Worm (Caenorhabditis elegans) whole organism, L1 larva: ENCODE data around the gene F17E9.18.
A peak's percentile ranks its signal among the peaks of the same experiment; 100 is the strongest.

Experiments used
- C16A3.4 ChIP-seq: fragments of 150-350 bp; optimal IDR thresholded peaks from 2 replicates; lab custom pipeline; 2014; ENCODE audit warnings: missing biosample characterization, missing genetic modification characterization
- alr-1 ChIP-seq: fragments of 200-800 bp; sonication (Bioruptor generic); optimal IDR thresholded peaks from 2 replicates; lab custom pipeline; 2018; ENCODE audit warnings: borderline replicate concordance, mild to moderate bottlenecking, missing genetic modification characterization, missing compliant biosample characterization
- aly-2 ChIP-seq: fragments of 150-350 bp; optimal IDR thresholded peaks from 2 replicates; lab custom pipeline; 2014; ENCODE audit warnings: missing biosample characterization, missing genetic modification characterization
- blmp-1 ChIP-seq: fragments of 150-350 bp; optimal IDR thresholded peaks from 2 replicates; lab custom pipeline; 2014; ENCODE audit warnings: missing biosample characterization, missing genetic modification characterization
- ceh-90 ChIP-seq: sonication (generic microtip); optimal IDR thresholded peaks from 2 replicates; lab custom pipeline; 2016; ENCODE audit warnings: missing genetic modification characterization, missing compliant biosample characterization
- dsc-1 ChIP-seq: sonication (generic microtip); optimal IDR thresholded peaks from 2 replicates; lab custom pipeline; 2016; ENCODE audit warnings: mild to moderate bottlenecking, missing genetic modification characterization, missing compliant biosample characterization
- efl-1 ChIP-seq, 4 experiments: fragments of 150-350 bp; optimal IDR thresholded peaks in 3 of 4; peaks in 1 of 4; 1 replicate in 1 of 4; 2 replicates in 3 of 4; lab custom pipeline; 2014; ENCODE audit warnings: missing biosample characterization in 2 of 4, missing genetic modification characterization in 2 of 4, missing genetic modification reagents in 2 of 4
- efl-3 ChIP-seq: fragments of 200-800 bp; sonication (Bioruptor generic); optimal IDR thresholded peaks from 2 replicates; lab custom pipeline; 2018; ENCODE audit warnings: mild to moderate bottlenecking, missing genetic modification characterization, missing compliant biosample characterization
- egl-13 ChIP-seq: sonication (generic microtip); optimal IDR thresholded peaks from 2 replicates; lab custom pipeline; 2016; ENCODE audit warnings: missing genotype, missing genetic modification reagents, missing genetic modification characterization, missing compliant biosample characterization
- egl-27 ChIP-seq, 2 experiments: fragments of 150-350 bp in 1 of 2; sonication (generic microtip); optimal IDR thresholded peaks; 3 replicates each; lab custom pipeline; 2017 to 2018; ENCODE audit warnings: missing biosample characterization in 2 of 2, missing genetic modification characterization in 2 of 2, missing genetic modification reagents in 2 of 2
- elt-2 ChIP-seq: sonication (generic microtip); optimal IDR thresholded peaks from 2 replicates; lab custom pipeline; 2016; ENCODE audit warnings: missing genetic modification characterization, mild to moderate bottlenecking, inconsistent platforms, missing compliant biosample characterization, missing genetic modification reagents
- elt-3 ChIP-seq, 6 experiments: fragments of 150-350 bp in 1 of 6; sonication (generic microtip); optimal IDR thresholded peaks; 2 replicates each; lab custom pipeline; 2017 to 2018; ENCODE audit warnings: missing biosample characterization in 6 of 6, missing genetic modification characterization in 6 of 6, inconsistent platforms in 1 of 6
- fkh-10 ChIP-seq: sonication (generic microtip); optimal IDR thresholded peaks from 2 replicates; lab custom pipeline; 2017; ENCODE audit warnings: missing biosample characterization, missing genetic modification reagents, missing genetic modification characterization
- fkh-4 ChIP-seq: sonication (generic microtip); optimal IDR thresholded peaks from 2 replicates; lab custom pipeline; 2016; ENCODE audit warnings: missing compliant biosample characterization, missing genetic modification characterization, borderline replicate concordance
- fkh-8 ChIP-seq: sonication (generic microtip); optimal IDR thresholded peaks from 2 replicates; lab custom pipeline; 2016; ENCODE audit warnings: mild to moderate bottlenecking, missing genetic modification characterization, missing compliant biosample characterization
- fos-1 ChIP-seq: fragments of 150-350 bp; optimal IDR thresholded peaks from 2 replicates; lab custom pipeline; 2014; ENCODE audit warnings: missing biosample characterization, missing genetic modification characterization
- grh-1 ChIP-seq: fragments of 200-800 bp; sonication (Bioruptor generic); IDR thresholded peaks from 2 replicates; pipeline ENCODE4 v1.3.6; 2022; ENCODE audit warnings: missing genetic modification reagents, missing genetic modification characterization, missing compliant biosample characterization
- hlh-4 ChIP-seq: sonication (generic microtip); optimal IDR thresholded peaks from 2 replicates; lab custom pipeline; 2016; ENCODE audit warnings: mild to moderate bottlenecking, missing genetic modification characterization, missing compliant biosample characterization
- hpl-2 ChIP-seq: fragments of 150-350 bp; optimal IDR thresholded peaks from 2 replicates; lab custom pipeline; 2014; ENCODE audit warnings: missing biosample characterization, missing genetic modification reagents, missing genetic modification characterization
- jun-1 ChIP-seq: fragments of 150-350 bp; optimal IDR thresholded peaks from 2 replicates; lab custom pipeline; 2014; ENCODE audit warnings: missing biosample characterization, missing genetic modification reagents, missing genetic modification characterization
- lin-14 ChIP-seq: fragments of 200-800 bp; sonication (Bioruptor generic); optimal IDR thresholded peaks from 2 replicates; lab custom pipeline; 2018; ENCODE audit warnings: mild to moderate bottlenecking, missing genetic modification characterization, moderate library complexity, missing compliant biosample characterization
- lin-15B ChIP-seq: fragments of 150-350 bp; sonication (generic microtip); optimal IDR thresholded peaks from 3 replicates; lab custom pipeline; 2014; ENCODE audit warnings: missing biosample characterization, missing genetic modification characterization
- lin-35 ChIP-seq, 2 experiments: fragments of 150-350 bp; optimal IDR thresholded peaks; 2 replicates each; lab custom pipeline; 2014; ENCODE audit warnings: missing biosample characterization in 2 of 2, missing genetic modification characterization in 2 of 2, missing genetic modification reagents in 2 of 2
- lir-3 ChIP-seq: sonication (generic microtip); optimal IDR thresholded peaks from 2 replicates; lab custom pipeline; 2016; ENCODE audit warnings: mild to moderate bottlenecking, missing genetic modification characterization, moderate library complexity, missing compliant biosample characterization; ENCODE audit not compliant: poor library complexity
- mab-9 ChIP-seq: fragments of 200-800 bp; sonication (Bioruptor generic); IDR thresholded peaks from 2 replicates; pipeline ENCODE4 v1.3.6; 2022; ENCODE audit warnings: missing genetic modification reagents, missing genetic modification characterization, missing compliant biosample characterization
- mdl-1 ChIP-seq, 2 experiments: fragments of 150-350 bp; optimal IDR thresholded peaks; 2 replicates each; lab custom pipeline; 2014 to 2017; ENCODE audit warnings: missing biosample characterization in 2 of 2, missing genetic modification characterization in 2 of 2, inconsistent platforms in 1 of 2
- mef-2 ChIP-seq: fragments of 150-350 bp; optimal IDR thresholded peaks from 2 replicates; lab custom pipeline; 2014; ENCODE audit warnings: missing biosample characterization, missing genetic modification characterization
- mep-1 ChIP-seq: fragments of 150-350 bp; optimal IDR thresholded peaks from 2 replicates; lab custom pipeline; 2014; ENCODE audit warnings: missing biosample characterization, missing genetic modification characterization
- nhr-12 ChIP-seq: sonication (generic microtip); optimal IDR thresholded peaks from 2 replicates; lab custom pipeline; 2017; ENCODE audit warnings: missing biosample characterization, missing genetic modification characterization
- nhr-19 ChIP-seq: fragments of 200-800 bp; sonication (Bioruptor generic); conservative IDR thresholded peaks from 2 replicates; pipeline ENCODE4 v1.3.6; 2022; ENCODE audit warnings: missing genetic modification characterization, missing compliant biosample characterization
- nhr-20 ChIP-seq: sonication (generic microtip); optimal IDR thresholded peaks from 2 replicates; lab custom pipeline; 2016; ENCODE audit warnings: mild to moderate bottlenecking, missing genetic modification characterization, missing compliant biosample characterization
- nhr-28 ChIP-seq: fragments of 150-350 bp; optimal IDR thresholded peaks from 2 replicates; lab custom pipeline; 2014; ENCODE audit warnings: missing biosample characterization, missing genetic modification characterization
- nhr-47 ChIP-seq: sonication (generic microtip); optimal IDR thresholded peaks from 2 replicates; lab custom pipeline; 2016; ENCODE audit warnings: mild to moderate bottlenecking, missing genetic modification characterization, moderate library complexity, missing compliant biosample characterization
- nhr-71 ChIP-seq: sonication (generic microtip); optimal IDR thresholded peaks from 2 replicates; lab custom pipeline; 2016; ENCODE audit warnings: mild to moderate bottlenecking, missing genetic modification characterization, moderate library complexity, missing compliant biosample characterization
- nhr-76 ChIP-seq: sonication (generic microtip); optimal IDR thresholded peaks from 2 replicates; lab custom pipeline; 2017; ENCODE audit warnings: missing biosample characterization, missing genetic modification characterization
- nhr-77 ChIP-seq: fragments of 150-350 bp; optimal IDR thresholded peaks from 2 replicates; lab custom pipeline; 2014; ENCODE audit warnings: missing biosample characterization, missing genetic modification characterization
- nhr-84 ChIP-seq: sonication (generic microtip); optimal IDR thresholded peaks from 2 replicates; lab custom pipeline; 2017; ENCODE audit warnings: missing biosample characterization, missing genetic modification characterization
- pag-3 ChIP-seq: sonication (generic microtip); optimal IDR thresholded peaks from 2 replicates; lab custom pipeline; 2017; ENCODE audit warnings: missing genetic modification characterization, mild to moderate bottlenecking, missing compliant biosample characterization, antibody characterized with exemption, borderline replicate concordance; ENCODE audit not compliant: insufficient read depth
- pax-3 ChIP-seq: fragments of 200-800 bp; sonication (Bioruptor generic); optimal IDR thresholded peaks from 2 replicates; lab custom pipeline; 2018; ENCODE audit warnings: mild to moderate bottlenecking, missing genetic modification characterization, moderate library complexity, missing compliant biosample characterization
- pqm-1 ChIP-seq: sonication (generic microtip); optimal IDR thresholded peaks from 3 replicates; lab custom pipeline; 2017; ENCODE audit warnings: missing biosample characterization, missing genetic modification characterization
- rnt-1 ChIP-seq: sonication (generic microtip); optimal IDR thresholded peaks from 2 replicates; lab custom pipeline; 2016; ENCODE audit warnings: mild to moderate bottlenecking, missing genetic modification characterization, moderate library complexity, missing compliant biosample characterization
- snpc-4 ChIP-seq: fragments of 150-350 bp; optimal IDR thresholded peaks from 2 replicates; lab custom pipeline; 2014; ENCODE audit warnings: missing biosample characterization, missing genetic modification characterization
- sptf-1 ChIP-seq: fragments of 150-350 bp; optimal IDR thresholded peaks from 2 replicates; lab custom pipeline; 2014; ENCODE audit warnings: missing biosample characterization, missing genetic modification characterization
- swsn-7 ChIP-seq: sonication (generic microtip); optimal IDR thresholded peaks from 2 replicates; lab custom pipeline; 2016; ENCODE audit warnings: missing genetic modification characterization, missing compliant biosample characterization
- tbx-2 ChIP-seq: sonication (generic microtip); optimal IDR thresholded peaks from 2 replicates; lab custom pipeline; 2016; ENCODE audit warnings: missing genetic modification characterization, missing compliant biosample characterization
- unc-130 ChIP-seq: fragments of 150-350 bp; optimal IDR thresholded peaks from 2 replicates; lab custom pipeline; 2017; ENCODE audit warnings: missing biosample characterization, missing genetic modification characterization, inconsistent platforms
- unc-30 ChIP-seq: sonication (generic microtip); optimal IDR thresholded peaks from 2 replicates; lab custom pipeline; 2017; ENCODE audit warnings: missing biosample characterization, missing genetic modification characterization
- unc-62 ChIP-seq: fragments of 150-350 bp; optimal IDR thresholded peaks from 2 replicates; lab custom pipeline; 2014; ENCODE audit warnings: missing biosample characterization, missing genetic modification reagents, missing genetic modification characterization
- unc-98 ChIP-seq: fragments of 200-800 bp; sonication (Bioruptor generic); IDR thresholded peaks from 2 replicates; pipeline ENCODE4 v1.3.6; 2022; ENCODE audit warnings: missing genetic modification characterization, missing compliant biosample characterization
- vab-15 ChIP-seq: sonication (generic microtip); optimal IDR thresholded peaks from 2 replicates; lab custom pipeline; 2017; ENCODE audit warnings: missing genotype, mild to moderate bottlenecking, missing genetic modification characterization, missing compliant biosample characterization
- ztf-11 ChIP-seq, 2 experiments: sonication (generic microtip); optimal IDR thresholded peaks; 2 replicates each; lab custom pipeline; 2016 to 2017; ENCODE audit warnings: missing genetic modification characterization in 2 of 2, missing biosample characterization in 1 of 2, missing compliant biosample characterization in 1 of 2
- ztf-4 ChIP-seq: fragments of 150-350 bp; optimal IDR thresholded peaks from 2 replicates; lab custom pipeline; 2014; ENCODE audit warnings: missing biosample characterization, missing genetic modification characterization

The F17E9.18 gene

DNA sequence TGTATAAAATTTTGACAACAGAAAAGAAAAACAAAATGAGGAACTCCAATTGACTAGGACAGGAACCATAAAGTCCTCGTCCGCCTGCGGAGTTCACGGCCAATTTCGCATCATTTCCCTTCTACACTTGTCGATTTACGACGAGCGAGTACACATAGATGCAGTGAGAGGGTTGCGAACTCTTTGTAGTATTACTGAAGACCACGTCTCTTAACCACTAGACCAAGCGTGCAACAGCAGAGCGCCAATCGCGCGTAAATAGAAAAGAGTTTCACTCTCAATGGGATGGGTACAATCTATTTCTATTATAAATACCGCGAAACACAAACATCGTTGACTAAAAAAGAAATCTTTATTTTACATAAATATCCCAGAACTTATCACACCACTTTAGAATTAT is 28.4 kb upstream of the F17E9.18 start:
- TF ChIP-seq sptf-1 (tag; lab: Kevin White, UChicago) (no peak), jun-1 (tag; lab: Kevin White, UChicago) (peak; percentile 19), alr-1 (tag; lab: Kevin White, UChicago) (no peak), unc-98 (GFP tag; lab: Robert Waterston, UW) (no peak), efl-1 (optimal IDR thresholded peaks at IDR 0.05; lab: Kevin White, UChicago) (peak; percentile 63 to 75), efl-1 (GFP tag; optimal IDR thresholded peaks at IDR 0.05 in 1 of 2; lab: Kevin White, UChicago) (peak; percentile 56 to 93), rnt-1 (tag; lab: Kevin White, UChicago) (peak; percentile 82), fkh-10 (GFP tag; lab: Kevin White, UChicago) (no peak), efl-3 (no peak), tbx-2 (tag; lab: Kevin White, UChicago) (peak; percentile 76), vab-15 (tag; lab: Kevin White, UChicago) (peak; percentile 59), unc-62 (GFP tag; lab: Kevin White, UChicago) (no peak), nhr-84 (tag; lab: Kevin White, UChicago) (no peak), aly-2 (tag; lab: Kevin White, UChicago) (peak; percentile 79), hpl-2 (GFP tag; lab: Kevin White, UChicago) (peak; percentile 76), nhr-12 (tag; lab: Kevin White, UChicago) (no peak), blmp-1 (tag; lab: Kevin White, UChicago) (peak; percentile 44), fos-1 (tag; lab: Kevin White, UChicago) (peak; percentile 44), unc-30 (tag; lab: Kevin White, UChicago) (no peak), fkh-8 (tag; lab: Kevin White, UChicago) (peak; percentile 59), hlh-4 (tag; lab: Kevin White, UChicago) (no peak), fkh-4 (tag; lab: Kevin White, UChicago) (no peak), lin-14 (GFP tag; lab: Kevin White, UChicago) (peak; percentile 83), pag-3 (tag; lab: Kevin White, UChicago) (no peak), egl-13 (tag; lab: Kevin White, UChicago) (peak; percentile 55), nhr-77 (tag; lab: Kevin White, UChicago) (peak; percentile 83), nhr-28 (tag; lab: Kevin White, UChicago) (no peak), elt-2 (peak; percentile 50), swsn-7 (peak; percentile 88), nhr-71 (tag; lab: Kevin White, UChicago) (peak; percentile 91), snpc-4 (tag; lab: Kevin White, UChicago) (peak; percentile 51), mep-1 (peak; percentile 94), ceh-90 (tag; lab: Kevin White, UChicago) (no peak), nhr-20 (peak; percentile 91), mdl-1 (tag; optimal IDR thresholded peaks at IDR 0.05; lab: Kevin White, UChicago) (peak in 1 of 2 experiments; percentile 82), ztf-4 (tag; lab: Kevin White, UChicago) (peak; percentile 53), C16A3.4 (tag; lab: Kevin White, UChicago) (peak; percentile 87), grh-1 (GFP tag; lab: Robert Waterston, UW) (0 out of 2 replicates have a peak, but pooled peaks have one; percentile 11), lin-15B (tag; lab: Kevin White, UChicago) (peak; percentile 32), mef-2 (no peak), egl-27 (tag; optimal IDR thresholded peaks at IDR 0.05; lab: Kevin White, UChicago) (peak in 1 of 2 experiments; percentile 2), pqm-1 (tag; lab: Kevin White, UChicago) (no peak), nhr-76 (no peak), pax-3 (tag; lab: Kevin White, UChicago) (peak; percentile 49), dsc-1 (tag; lab: Kevin White, UChicago) (peak; percentile 83), ztf-11 (tag; optimal IDR thresholded peaks at IDR 0.05; lab: Kevin White, UChicago) (peak in 1 of 2 experiments; percentile 27), mab-9 (peak; percentile 73), nhr-19 (peak; percentile 82), nhr-47 (tag; lab: Kevin White, UChicago) (peak; percentile 85), lin-35 (GFP tag; optimal IDR thresholded peaks at IDR 0.05; lab: Kevin White, UChicago) (peak; percentile 78 to 88), elt-3 (tag; optimal IDR thresholded peaks at IDR 0.05; lab: Kevin White, UChicago) (peak in 2 of 6 experiments; percentile 52 to 55), lir-3 (tag; lab: Kevin White, UChicago) (peak; percentile 61), unc-130 (peak; percentile 62)
